Worm (Caenorhabditis elegans) whole organism, dauer: Measurements from ENCODE around the gene Y82E9BR.17.

Experiments
- unc-62 ChIP-seq: sonication (generic microtip); optimal IDR thresholded peaks from 2 replicates; lab custom pipeline; 2017; ENCODE audit warnings: missing biosample characterization, missing genetic modification reagents, missing genetic modification characterization

The Y82E9BR.17 gene

DNA sequence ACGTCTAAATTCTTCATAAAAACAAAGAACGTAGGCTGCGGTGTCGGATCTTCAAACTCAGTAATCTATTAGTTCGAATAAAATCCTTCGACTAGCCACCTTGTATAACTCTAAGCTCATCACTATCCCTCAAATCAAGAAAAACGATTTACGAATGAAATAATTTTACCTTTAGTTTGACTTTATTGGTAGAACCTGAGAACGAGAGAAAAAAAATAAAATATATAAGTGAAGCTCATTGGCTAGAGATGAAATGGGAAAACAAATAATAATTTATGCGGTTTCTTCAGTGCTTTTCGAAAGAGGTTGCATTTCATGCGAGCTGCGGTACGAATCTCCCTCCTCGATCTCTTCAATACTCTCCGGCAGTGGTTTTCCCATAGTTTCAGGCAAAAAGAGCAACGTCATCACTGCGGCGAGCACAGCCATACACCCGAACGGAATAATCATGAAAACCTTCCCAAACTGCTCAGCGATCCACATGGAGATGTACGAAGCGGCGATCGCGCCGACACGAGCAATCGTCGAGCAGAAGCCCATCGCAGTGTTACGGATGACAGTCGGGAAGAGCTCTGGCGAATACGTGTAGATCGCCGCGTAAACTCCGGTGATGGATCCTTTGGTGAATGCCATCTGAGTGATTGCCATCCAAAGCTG is 35.7 kb downstream of the Y82E9BR.17 start:
- TF ChIP-seq unc-62 (GFP tag; lab: Kevin White, UChicago) = no peak

DNA sequence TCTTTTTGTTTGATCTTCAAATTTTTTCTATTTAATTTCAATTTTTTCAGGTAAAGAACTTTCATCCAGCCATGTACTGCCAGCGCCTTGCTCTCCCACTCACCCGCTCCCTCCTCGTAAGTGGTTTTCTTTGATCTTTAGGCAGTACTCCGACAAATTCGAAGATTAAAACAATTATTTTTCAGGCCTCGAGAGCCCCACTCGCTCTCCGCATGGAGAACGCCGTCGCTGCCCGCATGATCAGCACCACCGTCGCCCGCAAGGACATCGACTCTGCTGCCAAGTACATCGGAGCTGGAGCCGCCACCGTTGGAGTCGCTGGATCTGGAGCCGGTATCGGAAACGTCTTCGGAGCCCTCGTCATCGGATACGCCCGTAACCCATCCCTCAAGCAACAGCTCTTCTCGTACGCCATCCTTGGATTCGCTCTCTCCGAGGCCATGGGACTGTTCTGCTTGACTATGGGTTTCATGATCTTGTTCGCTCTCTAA is 36.4 kb downstream of the Y82E9BR.17 start, which contains the start of gene Y82E9BR.3:
Gene Y82E9BR.3 (plus strand): TSS at position 51 of the 491 bp plus-strand sequence.
- TF ChIP-seq unc-62 (GFP tag; lab: Kevin White, UChicago) = no peak

DNA sequence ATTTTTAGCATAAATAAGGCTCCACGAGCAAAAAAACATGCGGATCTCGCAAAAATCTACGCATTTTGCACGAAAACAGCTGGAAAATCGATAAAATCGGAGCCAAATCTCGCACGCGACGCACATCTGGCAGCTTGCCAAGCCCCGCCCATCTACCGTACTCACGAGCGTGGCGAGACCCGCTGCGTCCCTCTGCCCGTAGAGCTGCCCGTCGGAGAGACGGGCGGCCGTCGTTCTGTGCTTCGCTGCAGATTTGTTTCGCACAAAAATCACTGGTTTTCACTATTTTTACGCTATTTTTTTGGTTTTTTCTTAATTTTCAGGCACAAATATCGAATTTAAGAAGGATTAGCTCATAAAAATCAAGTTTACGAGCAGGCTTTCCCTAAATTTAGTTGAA is 36.9 kb downstream of the Y82E9BR.17 start:
- TF ChIP-seq unc-62 (GFP tag; lab: Kevin White, UChicago) = no peak

DNA sequence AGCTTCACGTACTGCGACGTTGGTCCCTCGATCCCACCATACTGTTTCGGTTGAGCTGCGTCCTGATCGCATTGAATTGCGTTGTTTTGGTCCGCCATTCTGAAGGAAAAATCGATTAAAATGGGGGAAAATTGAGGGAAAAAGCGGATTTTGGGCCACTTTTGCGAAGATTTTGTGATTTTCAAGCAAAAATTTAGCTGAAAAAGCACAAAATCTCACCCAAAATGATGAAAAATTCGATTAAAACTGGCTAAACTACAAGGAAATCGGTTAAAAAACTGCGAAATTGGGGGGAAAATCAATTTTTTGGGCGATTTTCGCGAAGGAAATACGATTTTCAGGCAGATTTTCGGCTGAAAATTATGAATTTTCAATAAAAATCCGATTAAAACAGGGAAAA is 38.5 kb downstream of the Y82E9BR.17 start, which contains the start of gene elc-1:
Gene elc-1 (minus strand): TSS at position 101 of the 400 bp plus-strand sequence.
- no peak for TF ChIP-seq unc-62 (GFP tag; lab: Kevin White, UChicago)

DNA sequence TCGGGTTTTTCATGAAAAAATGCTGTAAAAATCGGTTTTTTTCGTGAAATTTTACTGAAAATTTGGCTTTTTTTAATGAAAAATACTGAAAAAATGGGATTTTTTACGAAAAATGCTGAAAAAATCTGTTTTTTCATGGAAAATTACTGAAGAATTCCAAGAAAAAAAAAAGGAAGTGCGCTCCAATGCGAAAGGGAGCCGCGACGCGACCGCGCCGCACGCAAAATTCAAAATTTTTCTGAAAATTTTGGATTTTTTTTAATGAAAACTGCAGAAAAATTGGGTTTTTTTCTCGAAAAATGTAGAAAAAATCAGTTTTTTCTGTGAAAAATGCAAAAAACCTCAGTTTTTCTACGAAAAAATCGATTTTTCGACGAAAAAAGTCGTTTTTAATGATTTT is 39.0 kb downstream of the Y82E9BR.17 start:
- no peak for TF ChIP-seq unc-62 (GFP tag; lab: Kevin White, UChicago)

DNA sequence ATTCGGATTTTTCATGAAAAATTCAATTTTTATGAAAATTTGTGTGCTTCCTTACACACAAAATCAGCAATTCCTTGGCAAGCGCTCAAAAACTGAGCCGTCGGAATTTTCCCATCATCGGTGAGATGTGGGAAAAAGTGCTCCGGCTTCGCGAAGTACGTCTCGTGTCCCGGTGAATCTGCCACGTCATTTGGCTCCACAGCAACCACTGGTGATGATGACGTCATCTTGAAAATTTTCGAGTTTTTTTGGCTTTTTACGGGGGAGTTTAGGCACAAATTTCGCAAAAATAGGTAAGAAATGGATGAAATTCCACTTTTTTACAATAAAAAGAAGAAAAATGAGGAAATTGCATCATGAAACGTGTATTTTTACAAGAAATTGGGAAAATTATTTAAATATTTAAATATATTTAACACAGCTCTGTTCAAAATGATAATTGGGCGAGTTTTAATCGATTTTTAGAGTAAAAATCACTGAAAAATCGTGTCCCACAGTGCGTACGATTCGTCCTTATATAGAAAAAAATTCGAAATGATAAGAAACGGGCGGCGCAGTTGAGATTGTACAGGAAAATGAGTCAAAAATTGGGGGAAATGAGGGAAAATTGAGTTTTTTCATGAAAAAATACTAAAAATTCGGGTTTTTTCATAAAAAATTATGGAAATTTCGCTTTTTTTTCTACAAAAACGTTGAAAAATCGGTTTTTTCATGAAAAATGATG is 41.5 kb downstream of the Y82E9BR.17 start, which contains the start of gene Y82E9BR.14:
Gene Y82E9BR.14 (minus strand): TSS at position 227 of the 724 bp plus-strand sequence.
- TF ChIP-seq unc-62 (GFP tag; lab: Kevin White, UChicago) = no peak

DNA sequence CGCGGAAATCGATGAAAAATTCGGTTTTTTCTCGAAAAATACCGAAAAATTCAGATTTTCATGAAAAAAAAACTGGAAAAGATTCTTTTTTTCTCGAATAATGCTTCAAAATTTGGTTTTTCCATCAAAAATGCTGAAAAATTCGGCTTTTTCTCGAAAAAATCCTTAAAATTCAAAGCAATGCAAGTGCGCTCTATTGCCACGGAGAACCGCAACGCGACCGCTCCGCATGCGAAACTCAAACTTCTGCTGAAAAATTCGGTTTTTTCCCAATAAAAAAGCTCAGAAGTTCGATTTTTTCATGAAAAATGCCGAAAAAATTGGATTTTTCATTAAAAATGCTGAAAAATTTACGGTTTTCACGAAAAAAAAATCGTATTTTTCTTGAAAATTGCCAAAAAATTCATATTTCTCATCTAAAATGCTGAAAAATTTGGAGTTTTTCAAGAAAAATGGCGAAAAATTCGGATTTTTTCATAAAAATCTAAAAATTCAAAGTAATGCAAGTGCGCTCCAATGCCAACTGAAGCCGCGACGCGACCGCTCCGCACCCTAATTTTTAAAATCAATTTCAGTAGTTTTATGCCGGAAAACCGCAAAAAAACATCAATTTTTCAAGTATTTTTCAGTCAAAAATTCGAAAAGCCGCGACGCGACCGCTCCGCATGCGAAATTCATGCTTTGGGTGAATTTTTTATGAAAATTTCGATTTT is 42.3 kb downstream of the Y82E9BR.17 start:
- no peak for TF ChIP-seq unc-62 (GFP tag; lab: Kevin White, UChicago)

DNA sequence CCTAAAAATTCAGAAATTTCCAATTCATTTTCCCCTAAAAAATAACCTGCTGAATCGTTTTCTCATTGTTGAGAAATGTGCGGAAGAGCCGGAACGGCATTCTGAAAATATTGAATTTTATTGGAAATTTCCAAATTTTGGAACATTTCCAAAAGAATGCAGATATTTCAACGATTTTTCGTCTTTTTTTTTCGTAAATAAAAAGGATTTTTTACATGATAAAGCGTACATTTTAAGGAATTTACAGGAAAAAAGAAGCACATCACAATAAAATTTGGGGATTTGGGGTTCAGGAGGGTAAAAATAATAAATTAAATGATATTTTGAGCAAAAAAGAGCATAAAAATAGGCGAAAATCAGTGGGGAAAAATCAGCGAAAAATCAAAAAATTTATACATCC is 46.4 kb downstream of the Y82E9BR.17 start, which contains the start of gene Y82E9BR.22:
Gene Y82E9BR.22 (minus strand): TSS at position 101 of the 400 bp plus-strand sequence.
- no peak for TF ChIP-seq unc-62 (GFP tag; lab: Kevin White, UChicago)

DNA sequence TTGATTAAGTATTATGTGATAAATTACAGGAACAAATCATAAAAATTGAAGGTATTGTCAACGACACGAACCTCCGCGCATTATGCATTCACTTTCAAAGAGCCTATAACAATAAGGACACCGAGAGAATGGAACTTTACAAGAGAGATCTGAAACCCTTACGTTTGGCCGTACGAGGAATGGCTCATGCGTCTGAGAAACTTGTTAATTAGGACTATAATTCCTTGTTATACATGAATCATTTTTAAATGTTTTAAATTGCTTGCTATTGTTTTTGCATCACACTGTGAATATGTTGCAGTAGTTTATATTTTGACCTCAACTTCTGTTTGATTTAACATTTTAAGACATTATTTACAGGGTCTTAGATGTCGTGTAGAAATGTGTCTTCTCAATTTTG is 52.5 kb downstream of the Y82E9BR.17 start, which contains the start of gene pals-18:
Gene pals-18 (plus strand): TSS at position 301 of the 400 bp plus-strand sequence.
- no peak for TF ChIP-seq unc-62 (GFP tag; lab: Kevin White, UChicago)

DNA sequence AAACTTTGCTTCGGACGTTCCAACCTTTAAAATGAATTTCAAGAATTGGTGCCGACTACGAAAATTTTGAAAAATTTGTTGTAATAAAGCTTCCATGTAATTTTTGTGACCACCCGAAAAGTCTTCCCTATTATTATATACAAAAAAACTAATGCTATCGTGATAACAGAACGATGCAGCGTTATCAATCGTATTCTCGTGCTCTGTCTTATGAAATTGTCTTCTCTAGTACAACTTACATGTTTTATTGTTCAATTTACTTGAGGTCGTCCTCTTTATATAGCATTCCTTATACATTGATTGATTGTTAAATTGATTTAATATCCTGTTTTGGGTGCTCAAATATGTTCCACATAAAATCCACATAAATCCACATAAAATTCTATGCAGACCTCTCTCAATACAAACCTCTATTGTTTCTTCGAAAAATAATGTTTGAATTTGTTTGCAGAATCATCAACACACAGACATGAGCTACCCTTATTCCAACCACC is 54.0 kb downstream of the Y82E9BR.17 start, which contains the start of gene pals-19:
Gene pals-19 (plus strand): TSS at position 444 of the 494 bp plus-strand sequence.
- TF ChIP-seq unc-62 (GFP tag; lab: Kevin White, UChicago) = no peak

DNA sequence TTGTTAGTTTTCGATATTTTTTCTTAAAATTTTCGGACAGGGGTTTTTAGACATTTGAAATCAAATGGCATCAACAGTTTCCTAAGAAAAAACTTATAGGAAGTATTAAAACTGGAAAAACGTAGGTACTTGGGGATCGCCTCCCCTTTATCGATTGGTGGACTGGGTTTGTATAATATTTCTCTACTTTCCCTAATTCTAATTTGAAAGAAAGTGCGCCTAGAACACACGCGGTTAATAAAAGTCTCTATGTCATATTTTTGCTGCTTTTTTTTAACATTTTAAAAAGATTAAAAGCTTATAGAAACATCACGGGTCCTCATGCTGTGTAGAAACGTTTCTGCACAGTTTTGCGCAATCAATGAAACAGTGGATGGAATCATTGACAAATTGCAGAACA is 55.9 kb downstream of the Y82E9BR.17 start, which contains the start of gene pals-16:
Gene pals-16 (plus strand): TSS at position 301 of the 400 bp plus-strand sequence.
- no peak for TF ChIP-seq unc-62 (GFP tag; lab: Kevin White, UChicago)

DNA sequence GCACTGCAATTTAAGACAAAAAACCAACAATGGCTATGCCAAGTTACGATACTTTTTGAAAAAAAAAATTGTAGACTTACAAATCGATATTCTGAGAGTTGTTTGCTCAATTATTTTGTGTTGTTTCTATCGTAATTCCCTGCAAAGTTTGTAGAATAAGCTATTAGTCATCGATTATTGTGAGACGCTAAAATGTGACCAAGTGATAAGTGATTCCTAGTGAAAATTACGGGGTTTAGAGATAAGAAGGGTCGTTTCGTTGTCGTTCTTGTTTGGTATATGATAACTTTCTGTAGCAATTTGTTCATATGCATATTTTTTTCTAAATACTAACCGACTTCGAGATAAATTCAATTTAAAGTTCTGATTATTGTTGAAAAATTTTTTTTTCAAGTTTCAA is 57.4 kb downstream of the Y82E9BR.17 start:
- no peak for TF ChIP-seq unc-62 (GFP tag; lab: Kevin White, UChicago)
